Fruit fly (Drosophila melanogaster) Kc167 (cell line): ENCODE data around the gene AMPKalpha.

ENCODE experiments used
- Myc ChIP-seq: fragments of >200 bp; optimal IDR thresholded peaks from 2 replicates; lab custom pipeline; 2017; ENCODE audit warnings: missing external identifiers
- ttk ChIP-seq: sonication (Bioruptor generic); optimal IDR thresholded peaks from 2 replicates; lab custom pipeline; 2017; ENCODE audit warnings: missing external identifiers

DNA sequence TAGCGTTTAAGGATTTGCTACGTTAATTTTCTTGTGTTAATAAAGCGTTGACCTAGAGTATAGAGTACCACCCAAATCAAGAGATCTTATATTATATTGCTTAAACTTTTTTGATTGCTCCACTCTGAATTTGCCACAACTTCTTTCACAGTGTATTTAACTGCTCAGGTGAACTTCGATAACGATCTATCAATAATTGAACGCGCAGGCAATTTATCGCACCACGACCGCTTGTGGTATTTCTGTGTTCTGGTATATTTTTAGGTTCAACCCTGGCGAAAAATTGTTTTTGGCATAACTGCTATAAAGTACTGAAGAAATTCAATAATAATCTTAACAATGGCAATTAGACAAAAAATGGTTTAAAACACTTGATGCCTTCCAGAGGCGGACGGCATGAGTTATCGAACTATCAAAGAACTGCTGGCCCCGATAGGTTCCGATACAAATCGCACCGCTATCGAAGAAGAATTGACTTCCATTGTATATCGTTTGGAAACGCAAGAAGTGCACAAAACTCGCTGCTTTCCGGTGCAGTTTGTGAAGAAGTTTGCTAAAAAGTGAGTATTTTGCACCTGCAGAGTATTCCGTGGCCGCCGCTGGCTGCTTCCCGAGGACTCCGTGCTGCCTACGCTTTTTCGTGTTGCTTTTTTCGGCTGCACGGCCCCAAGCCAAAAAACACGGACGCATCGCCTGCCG is 5.1 kb upstream of the AMPKalpha start, which contains the start of gene ssx:
- TF ChIP-seq ttk (lab: Kevin White, UChicago) (no peak), Myc (lab: Kevin White, UChicago) (no peak)
